Worm (Caenorhabditis elegans): ENCODE measurements around the gene lep-2.

Gene lep-2

ce11 chrIV:978309-978708 is 13.8 kb upstream of the lep-2 start:
- TF ChIP-seq ceh-28 (tag; optimal IDR thresholded peaks at IDR 0.05) = peak; percentile 90

ce11 chrIV:983558-983957 is 8.5 kb upstream of the lep-2 start:
- peak; percentile 99 for TF ChIP-seq ceh-28 (tag; optimal IDR thresholded peaks at IDR 0.05)
- TF ChIP-seq nhr-11 (tag; optimal IDR thresholded peaks at IDR 0.05) = no peak

- TF ChIP-seq lin-15B (tag; optimal IDR thresholded peaks at IDR 0.05) (no peak), R02D3.7 (tag; optimal IDR thresholded peaks at IDR 0.05) (no peak), nhr-77 (tag; optimal IDR thresholded peaks at IDR 0.05) (no peak), egl-5 (tag; optimal IDR thresholded peaks at IDR 0.05) (no peak), pha-4 (tag; optimal IDR thresholded peaks at IDR 0.05) (no peak), mdl-1 (tag; optimal IDR thresholded peaks at IDR 0.05) (no peak), elt-3 (tag; optimal IDR thresholded peaks at IDR 0.05) (no peak), nhr-25 (tag; optimal IDR thresholded peaks at IDR 0.05) (no peak), ceh-16 (tag; optimal IDR thresholded peaks at IDR 0.05) (no peak), eor-1 (tag; optimal IDR thresholded peaks at IDR 0.05) (no peak), fos-1 (tag; optimal IDR thresholded peaks at IDR 0.05) (no peak), nhr-43 (tag; optimal IDR thresholded peaks at IDR 0.05; ENCODE audit: poor library complexity, severe bottlenecking) (no peak)
Observed at ce11 chrIV:990352-990751, 1.7 kb upstream of the lep-2 start, which contains the start of gene egrh-2. Gene egrh-2 (minus strand): TSS chrIV:990452.

DNA sequence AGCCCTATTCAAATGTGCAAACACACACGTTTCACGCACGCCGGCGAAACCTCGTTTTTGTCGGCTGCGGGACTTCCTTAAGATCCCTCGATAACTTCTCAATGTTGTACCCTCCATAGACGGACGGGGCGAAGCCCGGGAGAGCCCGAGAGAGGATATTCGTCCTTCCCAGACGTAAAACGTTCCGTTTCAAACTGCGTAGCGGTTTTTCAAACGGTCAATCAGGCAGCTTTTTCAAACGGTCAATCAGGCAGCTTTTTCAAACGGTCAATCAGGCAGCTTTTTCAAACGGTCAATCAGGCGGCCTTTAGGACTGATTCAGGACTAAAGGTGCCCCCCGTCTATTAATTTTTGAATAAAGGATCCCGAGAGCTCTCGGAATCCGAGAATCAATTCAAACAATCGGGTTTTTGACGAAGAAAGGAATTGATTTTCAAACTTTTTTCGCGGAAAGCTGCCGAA is 871 bp upstream of the lep-2 start:
- TF ChIP-seq egl-27 (tag; optimal IDR thresholded peaks at IDR 0.05) (no peak), elt-2 (tag; optimal IDR thresholded peaks at IDR 0.05) (peak; percentile 3), tbx-2 (tag; optimal IDR thresholded peaks at IDR 0.05) (no peak), pqm-1 (tag; optimal IDR thresholded peaks at IDR 0.05) (peak; percentile 25), ama-1 (optimal IDR thresholded peaks at IDR 0.05) (peak; percentile 92), zag-1 (tag; optimal IDR thresholded peaks at IDR 0.05) (no peak), snpc-4 (tag; optimal IDR thresholded peaks at IDR 0.05) (peak; percentile 94)

ce11 chrIV:998914-999313 is 6.8 kb downstream of the lep-2 start, which contains the start of gene Y55F3AM.5:
Gene Y55F3AM.5 (plus strand): TSS chrIV:999214.
- TF ChIP-seq tbx-2 (tag; optimal IDR thresholded peaks at IDR 0.05) = no peak
- no peak for TF ChIP-seq nhr-25 (tag; optimal IDR thresholded peaks at IDR 0.05)
- TF ChIP-seq mml-1 (tag; optimal IDR thresholded peaks at IDR 0.05) = no peak
- TF ChIP-seq zag-1 (tag; optimal IDR thresholded peaks at IDR 0.05) = no peak
- no peak for TF ChIP-seq ztf-11 (tag; optimal IDR thresholded peaks at IDR 0.05)
- no peak for TF ChIP-seq elt-1 (tag; optimal IDR thresholded peaks at IDR 0.05)
- no peak for TF ChIP-seq R02D3.7 (tag; optimal IDR thresholded peaks at IDR 0.05)
- TF ChIP-seq daf-12 (tag; optimal IDR thresholded peaks at IDR 0.05) = no peak
- TF ChIP-seq ceh-9 (tag; optimal IDR thresholded peaks at IDR 0.05) = no peak
- TF ChIP-seq unc-39 (tag; optimal IDR thresholded peaks at IDR 0.05) = no peak
- no peak for TF ChIP-seq fkh-10 (GFP tag; optimal IDR thresholded peaks at IDR 0.05)
- TF ChIP-seq lsy-12 (tag; optimal IDR thresholded peaks at IDR 0.05) = no peak
- TF ChIP-seq nhr-11 (tag; optimal IDR thresholded peaks at IDR 0.05) = no peak
- TF ChIP-seq nhr-77 (tag; optimal IDR thresholded peaks at IDR 0.05) = no peak
- TF ChIP-seq aly-2 (tag; optimal IDR thresholded peaks at IDR 0.05) = no peak
- no peak for TF ChIP-seq nhr-12 (tag; optimal IDR thresholded peaks at IDR 0.05)
- TF ChIP-seq fkh-2 (tag; optimal IDR thresholded peaks at IDR 0.05) = no peak

- TF ChIP-seq ceh-28 (tag; optimal IDR thresholded peaks at IDR 0.05) (peak; percentile 99), pha-4 (tag; optimal IDR thresholded peaks at IDR 0.05) (no peak)
Observed at ce11 chrIV:999675-1000074, 7.6 kb downstream of the lep-2 start.

DNA sequence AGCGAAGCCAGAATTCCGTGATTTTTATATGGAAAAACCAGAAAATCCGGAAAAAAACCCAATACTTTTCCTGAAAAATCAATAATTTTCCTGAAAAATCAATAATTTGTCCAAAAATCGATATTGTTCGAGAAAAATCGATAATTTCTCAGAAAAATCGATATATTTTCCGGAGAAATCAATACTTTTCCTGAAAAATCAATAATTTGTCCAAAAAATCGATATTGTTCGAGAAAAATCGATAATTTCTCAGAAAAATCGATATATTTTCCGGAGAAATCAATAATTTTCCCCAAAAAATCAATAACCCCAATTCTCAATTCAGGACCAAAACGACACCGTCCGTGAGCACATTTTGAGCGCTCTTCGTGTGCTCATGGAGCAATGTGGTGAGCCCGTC is 8.4 kb downstream of the lep-2 start:
- peak; percentile 97 for TF ChIP-seq ceh-28 (tag; optimal IDR thresholded peaks at IDR 0.05)
- no peak for TF ChIP-seq nhr-11 (tag; optimal IDR thresholded peaks at IDR 0.05)

Measured in whole organism, L3 larva.